Worm (Caenorhabditis elegans) whole organism, L2 larva: ENCODE data around the gene fipr-14.

Source experiments
- F13H6.1 ChIP-seq: sonication (generic microtip); optimal IDR thresholded peaks from 2 replicates; lab custom pipeline; 2016; ENCODE audit warnings: missing genetic modification characterization, missing compliant biosample characterization
- blmp-1 ChIP-seq: sonication (generic microtip); optimal IDR thresholded peaks from 2 replicates; lab custom pipeline; 2017; ENCODE audit warnings: missing genetic modification characterization, mild to moderate bottlenecking, missing compliant biosample characterization, antibody characterized with exemption, moderate library complexity; ENCODE audit not compliant: insufficient read depth
- crh-2 ChIP-seq: sonication (generic microtip); optimal IDR thresholded peaks from 2 replicates; lab custom pipeline; 2017; ENCODE audit warnings: missing biosample characterization, missing genetic modification characterization
- lin-13 ChIP-seq: fragments of 150-350 bp; optimal IDR thresholded peaks from 2 replicates; lab custom pipeline; 2014; ENCODE audit warnings: missing biosample characterization, missing genetic modification reagents, missing genetic modification characterization
- nhr-129 ChIP-seq: fragments of 150-350 bp; optimal IDR thresholded peaks from 2 replicates; lab custom pipeline; 2014; ENCODE audit warnings: missing biosample characterization, missing genetic modification characterization
- skn-1 ChIP-seq: sonication (generic microtip); optimal IDR thresholded peaks from 2 replicates; lab custom pipeline; 2017; ENCODE audit warnings: missing biosample characterization, missing genetic modification characterization

ce11 chrIV:10880264-10880663 is 3.3 kb downstream of the fipr-14 start, which contains the start of gene fipr-15:
- TF ChIP-seq nhr-129 (no peak), F13H6.1 (tag; lab: Kevin White, UChicago) (no peak), crh-2 (tag; lab: Kevin White, UChicago) (no peak), lin-13 (GFP tag; lab: Kevin White, UChicago) (no peak), skn-1 (tag; lab: Kevin White, UChicago) (no peak), blmp-1 (tag; lab: Kevin White, UChicago) (no peak)
